Worm (Caenorhabditis elegans) whole organism, L4/young adult: ENCODE measurements around the gene epg-6.

Experiments used
- W03F9.2 ChIP-seq: fragments of 150-350 bp; optimal IDR thresholded peaks from 2 replicates; lab custom pipeline; 2014; ENCODE audit warnings: missing biosample characterization, missing genetic modification characterization
- him-1 ChIP-seq: sonication (generic microtip); optimal IDR thresholded peaks from 2 replicates; lab custom pipeline; 2016; ENCODE audit warnings: missing genotype, missing genetic modification reagents, missing genetic modification characterization, missing compliant biosample characterization

DNA sequence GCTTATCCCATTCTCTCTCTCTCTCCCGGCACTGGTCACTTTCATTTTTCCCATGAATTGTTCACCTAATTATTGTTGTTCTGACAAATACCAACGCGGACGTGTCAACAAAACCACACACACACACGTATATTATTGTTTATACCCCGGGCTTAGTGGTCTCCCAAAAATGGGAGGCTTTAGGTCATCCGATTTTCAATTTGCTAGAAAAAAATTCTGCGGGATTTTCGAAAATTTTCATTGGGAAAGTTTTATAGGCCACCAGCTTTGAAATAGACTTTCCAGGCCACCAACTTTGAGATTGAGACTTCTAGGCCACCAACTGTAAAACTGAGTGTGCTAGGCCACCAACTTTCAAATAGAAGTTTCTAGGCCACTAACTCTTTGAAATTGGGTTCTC, 37.9 kb upstream of the epg-6 start:
- TF ChIP-seq him-1 (no peak), W03F9.2 (tag; lab: Kevin White, UChicago) (no peak)
